Fruit fly (Drosophila melanogaster) whole organism, wandering third instar larva: ENCODE measurements around the gene Ser.

Source experiments
- Abd-B ChIP-seq: fragments of >200 bp; optimal IDR thresholded peaks from 2 replicates; lab custom pipeline; 2017; ENCODE audit warnings: missing biosample characterization, missing genetic modification characterization
- CG32264 ChIP-seq: fragments of 200-800 bp; sonication (Bioruptor generic); optimal IDR thresholded peaks from 2 replicates; lab custom pipeline; 2016; ENCODE audit warnings: missing biosample characterization, missing genetic modification characterization
- CG9705 ChIP-seq: fragments of 200-800 bp; sonication (Bioruptor generic); optimal IDR thresholded peaks from 2 replicates; lab custom pipeline; 2018; ENCODE audit warnings: missing biosample characterization, mild to moderate bottlenecking, missing genetic modification characterization
- CrebA ChIP-seq: fragments of 200-800 bp; sonication (Bioruptor generic); optimal IDR thresholded peaks from 2 replicates; lab custom pipeline; 2016; ENCODE audit warnings: missing biosample characterization, mild to moderate bottlenecking, missing genetic modification characterization, borderline replicate concordance
- Dfd ChIP-seq: fragments of >200 bp; optimal IDR thresholded peaks from 2 replicates; lab custom pipeline; 2017; ENCODE audit warnings: missing biosample characterization, missing genetic modification characterization
- Dif ChIP-seq: fragments of 200-275, 200-300 bp; sonication (Bioruptor generic); optimal IDR thresholded peaks from 2 replicates; lab custom pipeline; 2018; ENCODE audit warnings: missing biosample characterization, missing genetic modification characterization; ENCODE audit not compliant: partially characterized antibody
- GATAd ChIP-seq: sonication (Bioruptor generic); optimal IDR thresholded peaks from 2 replicates; lab custom pipeline; 2016; ENCODE audit warnings: missing biosample characterization, missing genetic modification characterization
- HLH106 ChIP-seq: fragments of 200-800 bp; optimal IDR thresholded peaks from 3 replicates; lab custom pipeline; 2019; ENCODE audit warnings: missing biosample characterization, mild to moderate bottlenecking, missing genetic modification characterization, moderate library complexity
- Hnf4 ChIP-seq: fragments of 200-800 bp; sonication (Bioruptor generic); optimal IDR thresholded peaks from 2 replicates; lab custom pipeline; 2016; ENCODE audit warnings: missing biosample characterization, mild to moderate bottlenecking, missing genetic modification characterization
- Hr78 ChIP-seq: fragments of >200 bp; optimal IDR thresholded peaks from 2 replicates; lab custom pipeline; 2017; ENCODE audit warnings: missing biosample characterization, missing genetic modification characterization
- Hr83 ChIP-seq: fragments of 200-300 bp; sonication (Bioruptor generic); optimal IDR thresholded peaks from 2 replicates; lab custom pipeline; 2016; ENCODE audit warnings: missing biosample characterization, mild to moderate bottlenecking, missing genetic modification characterization, moderate library complexity; ENCODE audit not compliant: poor library complexity, severe bottlenecking
- Jra ChIP-seq: sonication (Bioruptor generic); optimal IDR thresholded peaks from 2 replicates; lab custom pipeline; 2016; ENCODE audit warnings: missing biosample characterization, missing genetic modification characterization
- Mio ChIP-seq: sonication (Bioruptor generic); optimal IDR thresholded peaks from 2 replicates; lab custom pipeline; 2016; ENCODE audit warnings: missing biosample characterization, missing genetic modification characterization
- Myc ChIP-seq: fragments of >200 bp; optimal IDR thresholded peaks from 2 replicates; lab custom pipeline; 2017
- N ChIP-seq: fragments of >200 bp; optimal IDR thresholded peaks from 2 replicates; lab custom pipeline; 2018; ENCODE audit warnings: missing biosample characterization, missing external identifiers, missing genetic modification characterization
- OdsH ChIP-seq: fragments of 200-800 bp; sonication (Bioruptor generic); optimal IDR thresholded peaks from 2 replicates; lab custom pipeline; 2016; ENCODE audit warnings: missing biosample characterization, mild to moderate bottlenecking, missing genetic modification characterization
- Rel ChIP-seq, 2 experiments: fragments of 200-800 bp; sonication (Bioruptor generic) in 1 of 2; optimal IDR thresholded peaks; 2 replicates in 1 of 2; 3 replicates in 1 of 2; lab custom pipeline; 2016 to 2019; ENCODE audit warnings: mild to moderate bottlenecking in 2 of 2, missing biosample characterization in 2 of 2, missing genetic modification characterization in 2 of 2, moderate library complexity in 1 of 2
- Sp1 ChIP-seq: fragments of 200-800 bp; sonication (Bioruptor generic); optimal IDR thresholded peaks from 3 replicates; lab custom pipeline; 2019; ENCODE audit warnings: missing biosample characterization, mild to moderate bottlenecking, missing genetic modification characterization, moderate library complexity
- Vsx2 ChIP-seq: fragments of 200-300, 225-300 bp; sonication (Bioruptor generic); optimal IDR thresholded peaks from 2 replicates; lab custom pipeline; 2018; ENCODE audit warnings: missing biosample characterization, missing genetic modification characterization; ENCODE audit not compliant: partially characterized antibody
- br ChIP-seq: fragments of 200-800 bp; sonication (Bioruptor generic); optimal IDR thresholded peaks from 2 replicates; lab custom pipeline; 2016; ENCODE audit warnings: missing biosample characterization, missing genetic modification characterization
- dl ChIP-seq, 2 experiments: fragments of 175-275, 200-275 bp in 1 of 2; fragments of 200-275 bp in 1 of 2; sonication (Bioruptor generic); optimal IDR thresholded peaks; lab custom pipeline; 2018; ENCODE audit warnings: mild to moderate bottlenecking in 2 of 2, missing biosample characterization in 2 of 2, missing genetic modification characterization in 2 of 2, moderate library complexity in 2 of 2; ENCODE audit not compliant: partially characterized antibody in 2 of 2, insufficient read depth in 1 of 2
- dmrt93B ChIP-seq: fragments of 200-800 bp; sonication (Bioruptor generic); optimal IDR thresholded peaks from 2 replicates; lab custom pipeline; 2018; ENCODE audit warnings: missing biosample characterization, mild to moderate bottlenecking, missing genetic modification characterization
- ey ChIP-seq: fragments of 200-800 bp; sonication (Bioruptor generic); optimal IDR thresholded peaks from 2 replicates; lab custom pipeline; 2016; ENCODE audit warnings: missing biosample characterization, missing genetic modification characterization
- foxo ChIP-seq, 2 experiments: fragments of 200-800 bp; sonication (Bioruptor generic); optimal IDR thresholded peaks; 2 replicates in 1 of 2; 3 replicates in 1 of 2; lab custom pipeline; 2016 to 2017; ENCODE audit warnings: missing biosample characterization in 2 of 2, missing genetic modification characterization in 2 of 2
- fru ChIP-seq: fragments of 200-800 bp; sonication (Bioruptor generic); optimal IDR thresholded peaks from 3 replicates; lab custom pipeline; 2016; ENCODE audit warnings: missing biosample characterization, mild to moderate bottlenecking, missing genetic modification characterization
- h ChIP-seq: fragments of 200-800 bp; sonication (Bioruptor generic); optimal IDR thresholded peaks from 3 replicates; lab custom pipeline; 2016; ENCODE audit warnings: missing biosample characterization, mild to moderate bottlenecking, missing genetic modification characterization
- jim ChIP-seq: fragments of 175-275, 200-325 bp; sonication (Bioruptor generic); optimal IDR thresholded peaks from 2 replicates; lab custom pipeline; 2016; ENCODE audit warnings: missing biosample characterization, mild to moderate bottlenecking, missing genetic modification characterization
- lola ChIP-seq: fragments of >200 bp; optimal IDR thresholded peaks from 2 replicates; lab custom pipeline; 2017; ENCODE audit warnings: missing biosample characterization, missing genetic modification characterization
- pan ChIP-seq: fragments of >200 bp; optimal IDR thresholded peaks from 2 replicates; lab custom pipeline; 2017
- psq ChIP-seq: fragments of 200-800 bp; sonication (Bioruptor generic); optimal IDR thresholded peaks from 3 replicates; lab custom pipeline; 2017; ENCODE audit warnings: missing biosample characterization, mild to moderate bottlenecking, missing genetic modification characterization, moderate library complexity
- rgr ChIP-seq: fragments of 200-800 bp; sonication (Bioruptor generic); optimal IDR thresholded peaks from 3 replicates; lab custom pipeline; 2016; ENCODE audit warnings: missing biosample characterization, mild to moderate bottlenecking, missing genetic modification characterization
- sage ChIP-seq: fragments of 200-800 bp; sonication (Bioruptor generic); optimal IDR thresholded peaks from 2 replicates; lab custom pipeline; 2016; ENCODE audit warnings: missing biosample characterization, mild to moderate bottlenecking, missing genetic modification characterization
- sv ChIP-seq: fragments of 200-800 bp; sonication (Bioruptor generic); optimal IDR thresholded peaks from 3 replicates; lab custom pipeline; 2016; ENCODE audit warnings: missing biosample characterization, missing genetic modification characterization
- tai ChIP-seq: sonication (Bioruptor generic); optimal IDR thresholded peaks from 2 replicates; lab custom pipeline; 2016; ENCODE audit warnings: missing biosample characterization, missing genetic modification characterization
- usp ChIP-seq: fragments of >200 bp; optimal IDR thresholded peaks from 2 replicates; lab custom pipeline; 2017; ENCODE audit warnings: missing biosample characterization, missing genetic modification characterization
- woc ChIP-seq: sonication (Bioruptor generic); optimal IDR thresholded peaks from 2 replicates; lab custom pipeline; 2016; ENCODE audit warnings: missing biosample characterization, mild to moderate bottlenecking, missing genetic modification characterization

Gene Ser

DNA sequence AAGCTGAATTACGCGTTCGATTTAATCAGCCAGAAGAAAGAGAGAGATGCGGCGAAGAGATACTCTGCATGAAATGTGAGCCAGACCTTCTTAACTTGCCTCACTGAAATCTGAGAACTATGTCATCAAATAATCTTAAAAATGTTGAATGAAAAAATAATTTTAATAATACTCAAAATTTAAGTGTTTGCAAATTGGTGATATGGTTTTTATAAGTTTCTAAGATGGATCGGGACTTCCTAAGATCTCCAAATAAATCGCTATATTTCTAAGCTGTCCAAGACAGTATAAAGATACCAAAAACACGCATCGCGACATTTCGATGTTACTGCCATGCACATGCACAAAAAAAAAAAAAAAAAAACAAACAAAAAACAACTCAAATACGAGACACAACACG lies 20.9 kb upstream of the Ser start:
- TF ChIP-seq woc (GFP tag; lab: Kevin White, UChicago) (peak; percentile 47), h (GFP tag; lab: Kevin White, UChicago) (peak; percentile 0), dmrt93B (peak; percentile 6), GATAd (no peak)
- TF ChIP-seq, all 38 proteins: peak for 3

DNA sequence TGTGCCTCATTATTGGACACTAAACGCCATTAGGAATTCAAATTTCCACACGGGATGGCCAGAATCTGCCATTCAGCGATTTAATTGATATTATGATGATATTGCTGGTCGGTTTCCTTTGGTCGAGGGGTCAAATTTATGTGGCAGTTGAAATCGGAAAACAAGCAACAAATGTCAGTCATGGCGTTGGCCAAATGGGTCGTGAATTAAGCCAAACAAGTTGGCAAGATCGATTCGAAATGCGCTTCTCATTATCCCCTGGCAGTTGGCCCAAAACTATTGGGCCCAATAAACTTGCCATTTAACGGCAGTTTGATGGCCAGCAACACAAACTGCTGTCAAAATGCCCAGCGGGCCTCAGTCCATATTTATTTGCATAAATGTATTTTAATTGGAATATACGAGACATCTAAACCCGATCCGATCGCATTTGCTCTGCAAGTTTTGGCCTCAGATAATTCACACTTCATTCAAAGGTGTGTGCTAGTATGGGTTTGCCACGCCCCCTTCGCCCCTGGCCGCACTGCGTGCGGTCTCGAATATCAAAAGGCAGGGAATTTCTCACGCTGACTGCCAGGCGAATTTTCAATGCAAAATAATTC lies 19.0 kb upstream of the Ser start:
- TF ChIP-seq Mio (GFP tag; lab: Kevin White, UChicago): no peak
- TF ChIP-seq, all 38 proteins: peak for 0

DNA sequence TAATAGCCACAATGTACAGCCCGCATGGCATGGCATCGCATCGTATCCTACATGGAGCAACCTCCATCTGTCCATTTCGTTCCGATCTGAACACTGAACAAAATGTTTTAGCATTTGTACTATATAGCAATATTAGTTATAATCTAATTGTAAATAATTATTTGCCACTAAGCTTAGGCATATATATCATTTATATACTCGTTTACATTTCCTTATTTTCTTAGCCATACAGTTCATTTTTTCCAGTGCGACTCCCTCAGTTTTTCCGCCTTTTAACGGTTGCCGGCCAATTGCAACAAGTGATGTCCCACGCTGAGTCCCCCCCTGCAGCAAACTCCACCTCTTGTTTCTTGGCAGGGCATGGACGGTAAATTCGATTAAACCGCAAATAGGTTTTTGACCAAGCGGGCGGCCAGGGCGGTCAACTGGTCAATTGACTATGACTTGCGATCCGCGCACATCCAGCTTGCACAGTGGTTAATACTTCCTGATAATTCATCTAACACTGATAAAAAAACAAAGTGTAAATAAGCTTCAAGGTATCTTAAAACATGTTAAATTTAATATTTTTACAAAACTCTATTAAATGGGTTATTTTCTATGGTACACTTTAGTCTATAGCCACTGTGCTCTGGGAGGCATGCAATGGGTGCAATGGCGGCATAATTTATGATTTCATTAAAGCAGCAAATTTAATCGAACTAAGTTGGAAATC lies 15.7 kb upstream of the Ser start:
- TF ChIP-seq OdsH: no peak

DNA sequence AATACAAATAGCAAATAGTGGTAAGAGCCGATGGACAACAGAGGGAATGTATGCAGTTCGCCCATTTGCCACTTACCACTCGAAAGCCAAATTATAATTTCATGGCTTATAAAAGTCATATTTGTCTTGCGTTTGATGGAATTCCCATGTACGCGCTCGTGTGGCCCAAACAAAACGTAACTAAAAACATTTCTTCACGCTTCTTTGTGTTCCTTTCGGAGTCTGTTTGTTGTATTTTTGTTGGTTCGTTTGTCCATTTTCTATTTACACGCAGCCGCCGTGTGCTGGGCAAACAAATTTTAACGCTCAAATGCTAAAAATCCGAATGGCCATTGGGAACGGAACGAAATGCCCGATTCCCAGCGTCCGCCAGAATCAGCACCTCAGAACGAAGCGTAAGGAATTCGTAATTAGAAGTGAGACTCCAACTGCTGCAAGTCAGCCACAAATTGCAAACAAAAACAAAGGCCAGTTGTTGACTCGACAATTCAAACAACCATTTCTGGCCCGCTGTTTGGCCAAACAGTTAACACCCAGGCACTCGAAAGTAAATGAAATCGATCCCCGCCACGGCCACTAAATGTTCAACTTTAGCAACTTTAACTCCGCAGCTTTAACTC lies 14.8 kb upstream of the Ser start:
- no peak for TF ChIP-seq foxo (GFP tag; optimal IDR thresholded peaks at IDR 0.05; lab: Kevin White, UChicago)
- TF ChIP-seq br (GFP tag; lab: Kevin White, UChicago): no peak
- no peak for TF ChIP-seq Vsx2
- TF ChIP-seq Dif (GFP tag; lab: Kevin White, UChicago): no peak
- peak; percentile 44 for TF ChIP-seq Hr83 (GFP tag; lab: Kevin White, UChicago)
- TF ChIP-seq dmrt93B: no peak
- TF ChIP-seq, all 38 proteins: peak for 1

DNA sequence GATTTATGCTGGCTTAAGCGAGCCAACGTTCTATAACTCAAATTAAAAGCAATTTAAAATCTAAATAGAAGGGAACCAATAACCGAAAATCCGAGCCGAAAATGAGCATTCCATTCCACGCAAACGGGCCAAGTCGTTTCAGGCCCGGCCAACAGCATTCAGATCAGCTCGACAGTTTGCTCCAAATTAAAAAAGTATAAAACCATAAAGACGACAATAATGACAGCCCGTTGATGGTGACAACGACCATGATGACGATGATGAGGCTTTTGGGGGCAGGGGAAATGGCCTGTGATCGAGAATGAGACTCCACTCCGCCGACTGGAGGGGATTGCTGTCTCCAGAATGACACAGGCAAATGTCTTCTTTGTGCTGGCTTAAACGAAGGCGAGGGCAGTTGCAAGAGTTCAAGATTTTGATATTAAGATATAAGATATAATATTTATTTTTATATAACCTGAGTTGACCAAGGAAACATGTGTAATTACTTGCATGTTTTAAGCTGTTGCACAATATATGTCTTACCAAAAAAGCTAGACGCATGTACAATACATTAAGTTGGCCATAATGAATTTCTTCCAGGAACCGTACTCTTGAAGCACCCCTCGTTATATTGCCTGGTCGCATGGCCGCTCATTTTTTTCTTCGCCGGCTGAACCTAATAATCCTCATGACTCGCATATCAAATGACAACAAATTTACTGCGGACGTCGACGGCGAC lies 10.8 kb upstream of the Ser start:
- TF ChIP-seq br (GFP tag; lab: Kevin White, UChicago) (no peak), Rel (GFP tag; optimal IDR thresholded peaks at IDR 0.05; lab: Kevin White, UChicago) (no peak), Rel (tag; optimal IDR thresholded peaks at IDR 0.05; lab: Kevin White, UChicago) (no peak), Mio (GFP tag; lab: Kevin White, UChicago) (no peak), CrebA (GFP tag; lab: Kevin White, UChicago) (no peak), usp (GFP tag; lab: Kevin White, UChicago) (no peak), woc (GFP tag; lab: Kevin White, UChicago) (no peak), Dfd (GFP tag; lab: Kevin White, UChicago) (no peak), rgr (GFP tag; lab: Kevin White, UChicago) (peak; percentile 10), sage (GFP tag; lab: Kevin White, UChicago) (peak; percentile 8), foxo (GFP tag; optimal IDR thresholded peaks at IDR 0.05; lab: Kevin White, UChicago) (peak in 1 of 2 experiments; percentile 49), jim (GFP tag; lab: Kevin White, UChicago) (no peak), N (GFP tag; lab: Kevin White, UChicago) (no peak), dmrt93B (peak; percentile 48), HLH106 (tag; lab: Kevin White, UChicago) (peak; percentile 56), dl (GFP tag; optimal IDR thresholded peaks at IDR 0.05; lab: Kevin White, UChicago; ENCODE audit: insufficient read depth in 1 of 2, partially characterized antibody in 2 of 2) (no peak), Vsx2 (no peak), Abd-B (GFP tag; lab: Kevin White, UChicago) (no peak), Hr83 (GFP tag; lab: Kevin White, UChicago) (no peak), fru (GFP tag; lab: Kevin White, UChicago) (peak; percentile 28), sv (GFP tag; lab: Kevin White, UChicago) (no peak), Jra (GFP tag; lab: Kevin White, UChicago) (no peak), lola (GFP tag; lab: Kevin White, UChicago) (no peak), Hnf4 (GFP tag; lab: Kevin White, UChicago) (no peak), Sp1 (peak; percentile 24), Myc (no peak), GATAd (no peak), pan (lab: Kevin White, UChicago) (no peak), psq (GFP tag; lab: Kevin White, UChicago) (peak; percentile 36), OdsH (peak; percentile 29), Dif (GFP tag; lab: Kevin White, UChicago) (no peak), Hr78 (GFP tag; lab: Kevin White, UChicago) (no peak), ey (GFP tag; lab: Kevin White, UChicago) (no peak), h (GFP tag; lab: Kevin White, UChicago) (peak; percentile 19), CG32264 (no peak), tai (no peak), CG9705 (GFP tag; lab: Kevin White, UChicago) (peak; percentile 13)
